Fruit fly (Drosophila melanogaster): ENCODE data around the gene Thor.

The Thor gene

DNA sequence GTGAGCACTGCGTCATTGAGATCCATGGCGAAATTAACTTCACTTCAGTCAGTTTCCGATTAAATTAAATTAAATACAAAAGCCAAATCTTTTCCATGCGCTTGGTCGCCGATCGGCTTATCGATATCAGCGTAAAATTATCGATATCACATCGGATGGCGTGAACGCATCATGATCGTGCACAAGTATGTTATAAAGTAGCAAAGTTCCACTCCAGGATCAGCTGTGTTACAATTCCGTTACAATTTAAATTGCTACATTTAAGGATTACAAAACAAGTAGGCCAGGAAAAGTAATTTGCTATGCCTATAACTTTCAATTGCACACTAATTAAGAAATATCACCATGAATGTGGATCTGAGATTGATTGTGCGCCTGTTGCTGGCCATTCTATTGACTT is 8.4 kb upstream of the Thor start, which contains the start of the genes Pif1 and CG31776 (continued):
- no peak for TF ChIP-seq en (GFP tag; optimal IDR thresholded peaks at IDR 0.05)
- no peak for TF ChIP-seq Dad (GFP tag; optimal IDR thresholded peaks at IDR 0.05)
- no peak for TF ChIP-seq CG3838 (GFP tag; optimal IDR thresholded peaks at IDR 0.05)
- 0 out of 3 replicates have a peak, but pooled peaks have one; percentile 22 for TF ChIP-seq mld (GFP tag; IDR thresholded peaks at IDR 0.05; ENCODE audit: partially characterized antibody)
- TF ChIP-seq CG31388 (GFP tag; optimal IDR thresholded peaks at IDR 0.05), result no peak
- TF ChIP-seq CG4360 (GFP tag; IDR thresholded peaks at IDR 0.05), result no peak
- no peak for TF ChIP-seq az2 (GFP tag; optimal IDR thresholded peaks at IDR 0.05)
- no peak for TF ChIP-seq CG8359 (GFP tag; optimal IDR thresholded peaks at IDR 0.05; ENCODE audit: borderline replicate concordance)
- no peak for TF ChIP-seq eve (GFP tag; optimal IDR thresholded peaks at IDR 0.05)
- TF ChIP-seq Antp (GFP tag; optimal IDR thresholded peaks at IDR 0.05), result no peak
- TF ChIP-seq CG30020 (tag; optimal IDR thresholded peaks at IDR 0.05), result peak; percentile 24
- peak; percentile 92 for TF ChIP-seq zen2 (GFP tag; IDR thresholded peaks at IDR 0.05; ENCODE audit: partially characterized antibody)
- no peak for TF ChIP-seq Hmx (GFP tag; optimal IDR thresholded peaks at IDR 0.05)
- TF ChIP-seq CG6813 (GFP tag; optimal IDR thresholded peaks at IDR 0.05), result no peak
- TF ChIP-seq sens (GFP tag), result peak; percentile 68
- no peak for TF ChIP-seq D19B (GFP tag; optimal IDR thresholded peaks at IDR 0.05)
- TF ChIP-seq CG9797 (GFP tag; optimal IDR thresholded peaks at IDR 0.05), result peak; percentile 65
- TF ChIP-seq CG10209 (GFP tag; optimal IDR thresholded peaks at IDR 0.05), result no peak
- TF ChIP-seq Chrac-16 (GFP tag; optimal IDR thresholded peaks at IDR 0.05), result no peak
- no peak for TF ChIP-seq gsb (GFP tag; IDR thresholded peaks at IDR 0.05)
- no peak for TF ChIP-seq Mes4 (GFP tag; optimal IDR thresholded peaks at IDR 0.05)
- no peak for TF ChIP-seq CG4854 (GFP tag; optimal IDR thresholded peaks at IDR 0.05)
- TF ChIP-seq CG11398 (GFP tag; optimal IDR thresholded peaks at IDR 0.05), result no peak
- no peak for TF ChIP-seq CG13296 (GFP tag; optimal IDR thresholded peaks at IDR 0.05)
- TF ChIP-seq chif (GFP tag; optimal IDR thresholded peaks at IDR 0.05), result no peak
- TF ChIP-seq Meics (GFP tag; optimal IDR thresholded peaks at IDR 0.05), result no peak
- TF ChIP-seq CG2116 (GFP tag; optimal IDR thresholded peaks at IDR 0.05), result peak; percentile 93
- TF ChIP-seq CrebB (tag; optimal IDR thresholded peaks at IDR 0.05), result no peak
- TF ChIP-seq chm (GFP tag; IDR thresholded peaks at IDR 0.05), result no peak
- no peak for TF ChIP-seq fru (optimal IDR thresholded peaks at IDR 0.05)
- no peak for TF ChIP-seq Bdp1 (GFP tag; optimal IDR thresholded peaks at IDR 0.05)
- TF ChIP-seq lov (optimal IDR thresholded peaks at IDR 0.05), result no peak
- no peak for TF ChIP-seq lov (GFP tag; IDR thresholded peaks at IDR 0.05)
- no peak for TF ChIP-seq caup (GFP tag; optimal IDR thresholded peaks at IDR 0.05; ENCODE audit: severe bottlenecking)
- TF ChIP-seq Rfx (GFP tag; IDR thresholded peaks at IDR 0.05), result no peak
- no peak for TF ChIP-seq CG1602 (GFP tag; optimal IDR thresholded peaks at IDR 0.05)
- peak; percentile 69 for TF ChIP-seq ssp (GFP tag; IDR thresholded peaks at IDR 0.05)
- peak; percentile 27 for TF ChIP-seq CG12659 (GFP tag; optimal IDR thresholded peaks at IDR 0.05)
- TF ChIP-seq Dref (GFP tag; IDR thresholded peaks at IDR 0.05), result peak; percentile 97
- no peak for TF ChIP-seq CG7928 (GFP tag; optimal IDR thresholded peaks at IDR 0.05)
- no peak for TF ChIP-seq CG2202 (tag; optimal IDR thresholded peaks at IDR 0.05)
- peak; percentile 91 for TF ChIP-seq CG8290 (GFP tag; optimal IDR thresholded peaks at IDR 0.05)
- peak; percentile 24 to 94 for TF ChIP-seq CG8290 (tag; optimal IDR thresholded peaks at IDR 0.05)
- no peak for TF ChIP-seq Lim3 (GFP tag; IDR thresholded peaks at IDR 0.05)
- TF ChIP-seq CG9932 (GFP tag; IDR thresholded peaks at IDR 0.05), result no peak
- TF ChIP-seq dpn (GFP tag; optimal IDR thresholded peaks at IDR 0.05), result no peak
- no peak for TF ChIP-seq kni (GFP tag; optimal IDR thresholded peaks at IDR 0.05)
- no peak for TF ChIP-seq Atf-2 (GFP tag; optimal IDR thresholded peaks at IDR 0.05)
- TF ChIP-seq CkIIα-i1 (GFP tag; IDR thresholded peaks at IDR 0.05), result no peak
- TF ChIP-seq Opbp (GFP tag; IDR thresholded peaks at IDR 0.05; ENCODE audit: partially characterized antibody), result peak; percentile 91
- TF ChIP-seq Oaz (GFP tag; IDR thresholded peaks at IDR 0.05), result no peak
- no peak for TF ChIP-seq Trl (optimal IDR thresholded peaks at IDR 0.05)
- no peak for TF ChIP-seq Trl (GFP tag; optimal IDR thresholded peaks at IDR 0.05)
- peak; percentile 47 for TF ChIP-seq Dp (GFP tag; optimal IDR thresholded peaks at IDR 0.05)
